Worm (Caenorhabditis elegans) whole organism, L1 larva: Measurements from ENCODE around the gene R13D11.1.
"Not testable (repeated sequence)": the region's sequence is repeated elsewhere in the genome, so short reads cannot be mapped to it uniquely, and the experiment has no call there.

Source experiments
- C34B4.2 ChIP-seq: sonication (generic microtip); optimal IDR thresholded peaks from 2 replicates; lab custom pipeline; 2017; ENCODE audit warnings: mild to moderate bottlenecking, missing genetic modification characterization, missing compliant biosample characterization
- Y116A8C.19 ChIP-seq: sonication (generic microtip); optimal IDR thresholded peaks from 2 replicates; lab custom pipeline; 2016; ENCODE audit warnings: missing compliant biosample characterization, missing genetic modification characterization, borderline replicate concordance
- ceh-8 ChIP-seq: fragments of 200-800 bp; sonication (Bioruptor generic); optimal IDR thresholded peaks from 2 replicates; lab custom pipeline; 2018; ENCODE audit warnings: mild to moderate bottlenecking, missing genetic modification characterization, moderate library complexity, missing compliant biosample characterization
- dsc-1 ChIP-seq: sonication (generic microtip); optimal IDR thresholded peaks from 2 replicates; lab custom pipeline; 2016; ENCODE audit warnings: mild to moderate bottlenecking, missing genetic modification characterization, missing compliant biosample characterization
- efl-1 ChIP-seq, 4 experiments: fragments of 150-350 bp; optimal IDR thresholded peaks in 3 of 4; peaks in 1 of 4; 1 replicate in 1 of 4; 2 replicates in 3 of 4; lab custom pipeline; 2014; ENCODE audit warnings: missing biosample characterization in 2 of 4, missing genetic modification characterization in 2 of 4, missing genetic modification reagents in 2 of 4
- fkh-4 ChIP-seq: sonication (generic microtip); optimal IDR thresholded peaks from 2 replicates; lab custom pipeline; 2016; ENCODE audit warnings: missing compliant biosample characterization, missing genetic modification characterization, borderline replicate concordance
- fos-1 ChIP-seq: fragments of 150-350 bp; optimal IDR thresholded peaks from 2 replicates; lab custom pipeline; 2014; ENCODE audit warnings: missing biosample characterization, missing genetic modification characterization
- hlh-17 ChIP-seq: fragments of 200-800 bp; sonication (Bioruptor generic); optimal IDR thresholded peaks from 2 replicates; lab custom pipeline; 2018; ENCODE audit warnings: missing genetic modification characterization, mild to moderate bottlenecking, missing compliant biosample characterization, moderate library complexity, borderline replicate concordance
- isw-1 ChIP-seq: fragments of 200-800 bp; sonication (Bioruptor generic); IDR thresholded peaks from 2 replicates; pipeline ENCODE4 v1.3.6; 2022; ENCODE audit warnings: missing genetic modification characterization, missing compliant biosample characterization
- jun-1 ChIP-seq: fragments of 150-350 bp; optimal IDR thresholded peaks from 2 replicates; lab custom pipeline; 2014; ENCODE audit warnings: missing biosample characterization, missing genetic modification reagents, missing genetic modification characterization
- lin-35 ChIP-seq, 2 experiments: fragments of 150-350 bp; optimal IDR thresholded peaks; 2 replicates each; lab custom pipeline; 2014; ENCODE audit warnings: missing biosample characterization in 2 of 2, missing genetic modification characterization in 2 of 2, missing genetic modification reagents in 2 of 2
- lsy-2 ChIP-seq, 2 experiments: fragments of 150-350 bp; optimal IDR thresholded peaks; 2 replicates each; lab custom pipeline; 2014; ENCODE audit warnings: missing biosample characterization in 2 of 2, missing genetic modification characterization in 2 of 2
- mdl-1 ChIP-seq, 2 experiments: fragments of 150-350 bp; optimal IDR thresholded peaks; 2 replicates each; lab custom pipeline; 2014 to 2017; ENCODE audit warnings: missing biosample characterization in 2 of 2, missing genetic modification characterization in 2 of 2, inconsistent platforms in 1 of 2
- nhr-11 ChIP-seq: fragments of 150-350 bp; optimal IDR thresholded peaks from 2 replicates; lab custom pipeline; 2014; ENCODE audit warnings: missing biosample characterization, missing genetic modification characterization
- nhr-12 ChIP-seq: sonication (generic microtip); optimal IDR thresholded peaks from 2 replicates; lab custom pipeline; 2017; ENCODE audit warnings: missing biosample characterization, missing genetic modification characterization
- nhr-85 ChIP-seq: sonication (generic microtip); peaks from one replicate; lab custom pipeline; 2016; ENCODE audit warnings: missing genetic modification characterization, inconsistent platforms, missing compliant biosample characterization
- pag-3 ChIP-seq: sonication (generic microtip); optimal IDR thresholded peaks from 2 replicates; lab custom pipeline; 2017; ENCODE audit warnings: missing genetic modification characterization, mild to moderate bottlenecking, missing compliant biosample characterization, antibody characterized with exemption, borderline replicate concordance; ENCODE audit not compliant: insufficient read depth
- rnt-1 ChIP-seq: sonication (generic microtip); optimal IDR thresholded peaks from 2 replicates; lab custom pipeline; 2016; ENCODE audit warnings: mild to moderate bottlenecking, missing genetic modification characterization, moderate library complexity, missing compliant biosample characterization
- sptf-1 ChIP-seq: fragments of 150-350 bp; optimal IDR thresholded peaks from 2 replicates; lab custom pipeline; 2014; ENCODE audit warnings: missing biosample characterization, missing genetic modification characterization
- unc-130 ChIP-seq: fragments of 150-350 bp; optimal IDR thresholded peaks from 2 replicates; lab custom pipeline; 2017; ENCODE audit warnings: missing biosample characterization, missing genetic modification characterization, inconsistent platforms
- unc-62 ChIP-seq: fragments of 150-350 bp; optimal IDR thresholded peaks from 2 replicates; lab custom pipeline; 2014; ENCODE audit warnings: missing biosample characterization, missing genetic modification reagents, missing genetic modification characterization
- unc-86 ChIP-seq: sonication (generic microtip); optimal IDR thresholded peaks from 2 replicates; lab custom pipeline; 2016; ENCODE audit warnings: missing genetic modification characterization, missing compliant biosample characterization

R13D11.1 gene

ce11 chrV:820629-821028 is 3.3 kb downstream of the R13D11.1 start, which contains the start of gene srx-32:
Gene srx-32 (minus strand): TSS chrV:820729.
- not testable (repeated sequence) for TF ChIP-seq C34B4.2; unc-86 (tag; lab: Kevin White, UChicago); jun-1

- TF ChIP-seq lsy-2 (tag; optimal IDR thresholded peaks at IDR 0.05; lab: Kevin White, UChicago); nhr-12 (tag; lab: Kevin White, UChicago); unc-62 (GFP tag; lab: Kevin White, UChicago): not testable (repeated sequence)
These were observed 5.6 kb downstream of the R13D11.1 start, which contains the start of gene srx-31 for ce11 chrV:822922-823321. Gene srx-31 (minus strand): TSS chrV:823022.

DNA sequence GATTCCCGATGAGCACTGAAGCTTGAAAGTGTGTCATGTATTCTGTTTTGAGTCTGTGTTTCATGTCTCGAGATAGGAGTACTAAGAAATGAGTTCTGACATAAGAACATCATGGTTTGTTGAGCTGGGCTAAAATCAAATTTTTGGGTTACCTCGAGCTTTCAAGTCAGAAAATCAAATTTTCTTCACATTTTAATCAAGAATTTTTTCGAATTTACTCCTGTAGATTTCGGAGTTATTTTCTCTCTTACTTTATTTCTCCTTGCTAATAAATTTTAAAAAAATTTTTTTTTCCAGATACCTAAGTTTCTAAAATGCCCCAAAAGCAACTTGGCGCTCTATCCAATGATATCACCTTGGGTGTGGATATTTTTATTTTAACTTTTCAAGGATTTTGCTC is 8.8 kb downstream of the R13D11.1 start, which contains the start of gene F41H8.2:
Gene F41H8.2 (plus strand): TSS at position 301 of the 400 bp plus-strand sequence.
- TF ChIP-seq dsc-1, result no peak

DNA sequence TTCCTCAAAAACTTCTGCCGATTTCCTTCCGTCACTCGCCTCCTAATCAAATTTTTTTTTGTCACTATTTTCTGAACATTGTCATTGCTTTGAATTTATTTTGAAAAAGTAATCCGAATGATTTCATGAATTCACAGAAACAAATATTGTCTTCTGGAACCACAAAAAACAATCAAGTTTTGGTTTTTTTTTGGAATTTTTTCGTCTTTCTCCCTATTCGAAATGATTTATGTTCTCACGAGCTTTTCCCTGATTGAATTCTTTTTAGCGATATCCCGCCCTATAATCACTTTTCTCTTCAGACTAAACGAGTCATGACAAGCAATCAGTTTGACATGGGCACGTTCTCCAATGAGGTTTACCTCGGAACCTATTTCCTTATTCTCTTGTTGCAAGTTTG is 16.1 kb downstream of the R13D11.1 start, which contains the start of gene F41H8.1:
Gene F41H8.1 (plus strand): TSS at position 301 of the 400 bp plus-strand sequence.
- no peak for TF ChIP-seq lsy-2 (tag; optimal IDR thresholded peaks at IDR 0.05; lab: Kevin White, UChicago)
- TF ChIP-seq nhr-11, result no peak

DNA sequence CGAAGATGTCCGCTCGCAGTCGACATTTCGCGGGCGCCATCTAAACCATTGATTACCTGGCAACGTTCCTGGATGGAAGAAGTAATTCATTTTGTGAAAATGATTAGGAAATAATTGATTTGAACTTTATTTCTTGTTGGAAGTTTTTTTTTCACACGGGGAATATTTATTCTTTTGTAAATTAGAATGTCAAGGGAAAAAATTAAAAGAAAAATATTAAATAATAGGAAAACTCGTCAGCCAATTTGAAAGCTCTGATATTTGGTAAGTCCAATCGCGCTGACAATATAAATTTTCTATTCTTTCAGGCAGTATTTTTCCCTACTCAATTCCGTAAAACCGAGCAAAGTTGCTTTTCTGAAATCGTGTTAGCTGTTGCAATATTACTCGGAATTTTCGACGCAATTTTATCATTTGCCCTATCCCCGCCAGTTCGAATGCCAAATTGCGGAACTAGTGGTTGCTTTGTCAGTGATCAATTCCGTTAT is 21.7 kb downstream of the R13D11.1 start, which contains the start of the genes K09C6.7 and K09C6.10:
Gene K09C6.7 (minus strand): TSS at position 101 of the 488 bp plus-strand sequence.
Gene K09C6.10 (plus strand): TSS at position 438 of the 488 bp plus-strand sequence.
- not testable (repeated sequence) for TF ChIP-seq Y116A8C.19 (tag; lab: Kevin White, UChicago); rnt-1 (tag; lab: Kevin White, UChicago); isw-1 (GFP tag; lab: Robert Waterston, UW)

ce11 chrV:842611-843010 is 25.3 kb downstream of the R13D11.1 start:
- TF ChIP-seq ceh-8 (peak; percentile 65), hlh-17 (no peak)

DNA sequence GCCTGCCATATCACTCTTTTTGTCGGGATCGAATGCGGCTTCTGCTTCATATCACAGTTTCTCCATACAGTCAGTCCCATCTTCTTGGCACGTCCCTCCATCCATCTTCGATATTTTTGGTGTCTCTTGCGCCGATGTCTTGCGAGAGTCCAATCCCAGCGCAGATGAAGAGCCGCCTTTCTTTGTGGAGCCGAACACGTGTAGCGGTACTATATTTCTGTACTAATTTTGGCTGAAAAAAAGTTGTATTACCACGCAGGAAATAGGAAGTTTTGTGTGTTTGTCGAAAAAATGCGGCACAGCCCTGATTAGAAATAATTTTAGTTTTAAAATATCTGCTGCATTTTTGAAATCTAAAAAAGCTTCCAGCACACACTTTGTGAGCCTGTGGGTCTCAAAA is 25.8 kb downstream of the R13D11.1 start, which contains the start of gene K09C6.8:
Gene K09C6.8 (minus strand): TSS at position 101 of the 400 bp plus-strand sequence.
- TF ChIP-seq fos-1 (tag; lab: Kevin White, UChicago); sptf-1; fkh-4 (tag; lab: Kevin White, UChicago): not testable (repeated sequence)

DNA sequence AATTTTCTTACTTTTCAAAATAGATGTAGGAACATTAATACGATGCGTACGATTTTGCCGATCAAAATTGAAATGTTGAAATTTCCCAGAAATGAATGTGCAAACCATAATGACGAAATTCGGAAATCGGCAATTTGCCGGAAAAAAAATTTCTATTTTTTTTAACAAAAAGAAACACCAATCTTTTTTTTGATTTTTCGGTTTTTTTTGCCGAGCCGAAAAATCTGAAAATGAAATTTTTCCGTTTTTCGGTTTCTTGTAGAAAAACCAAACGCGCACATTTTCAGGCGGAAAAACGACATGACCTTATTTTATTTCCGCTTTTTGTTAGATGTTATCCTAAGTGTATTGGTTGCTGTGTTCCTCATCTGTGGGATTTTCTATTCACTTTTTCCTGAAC is 30.2 kb downstream of the R13D11.1 start, which contains the start of gene srbc-13:
Gene srbc-13 (plus strand): TSS at position 301 of the 400 bp plus-strand sequence.
- TF ChIP-seq mdl-1 (tag; optimal IDR thresholded peaks at IDR 0.05; lab: Kevin White, UChicago), result no peak
- TF ChIP-seq ceh-8, result no peak

ce11 chrV:849042-849441 is 31.8 kb downstream of the R13D11.1 start:
- TF ChIP-seq pag-3 (tag; lab: Kevin White, UChicago), result no peak
- peak; percentile 52 for TF ChIP-seq nhr-85
- TF ChIP-seq unc-130 (tag; lab: Kevin White, UChicago), result no peak
- no peak for TF ChIP-seq lin-35 (GFP tag; optimal IDR thresholded peaks at IDR 0.05; lab: Kevin White, UChicago)
- TF ChIP-seq efl-1 (optimal IDR thresholded peaks at IDR 0.05; lab: Kevin White, UChicago), result no peak
- TF ChIP-seq efl-1 (GFP tag; optimal IDR thresholded peaks at IDR 0.05 in 1 of 2; lab: Kevin White, UChicago), result peak in 1 of 2 experiments; percentile 56
